Fruit fly (Drosophila melanogaster) whole organism: ENCODE measurements around the gene nonA-l.

Source experiments
- CG8478 ChIP-seq: fragments of >200 bp; optimal IDR thresholded peaks from 2 replicates; lab custom pipeline; 2018; ENCODE audit warnings: inconsistent platforms
- Dll ChIP-seq: fragments of >200 bp; optimal IDR thresholded peaks from 2 replicates; lab custom pipeline; 2017
- pan ChIP-seq: fragments of >200 bp; optimal IDR thresholded peaks from 2 replicates; lab custom pipeline; 2017
- psq ChIP-seq: fragments of >200 bp; optimal IDR thresholded peaks from 2 replicates; lab custom pipeline; 2017
- usp ChIP-seq: fragments of >200 bp; optimal IDR thresholded peaks from 2 replicates; lab custom pipeline; 2017; ENCODE audit warnings: missing biosample characterization, missing genetic modification characterization, mixed read lengths

dm6 chr3R:16604715-16605114 is 35.3 kb upstream of the nonA-l start, which contains the start of gene CG10345:
- no peak for TF ChIP-seq usp
- TF ChIP-seq pan (lab: Kevin White, UChicago) = no peak
- no peak for TF ChIP-seq Dll (lab: Kevin White, UChicago)
- no peak for TF ChIP-seq CG8478 (lab: Kevin White, UChicago)
- TF ChIP-seq psq = no peak
